Comparison of ENCODE assay signal across 1 worm cellular context in the genomic region with DNA sequence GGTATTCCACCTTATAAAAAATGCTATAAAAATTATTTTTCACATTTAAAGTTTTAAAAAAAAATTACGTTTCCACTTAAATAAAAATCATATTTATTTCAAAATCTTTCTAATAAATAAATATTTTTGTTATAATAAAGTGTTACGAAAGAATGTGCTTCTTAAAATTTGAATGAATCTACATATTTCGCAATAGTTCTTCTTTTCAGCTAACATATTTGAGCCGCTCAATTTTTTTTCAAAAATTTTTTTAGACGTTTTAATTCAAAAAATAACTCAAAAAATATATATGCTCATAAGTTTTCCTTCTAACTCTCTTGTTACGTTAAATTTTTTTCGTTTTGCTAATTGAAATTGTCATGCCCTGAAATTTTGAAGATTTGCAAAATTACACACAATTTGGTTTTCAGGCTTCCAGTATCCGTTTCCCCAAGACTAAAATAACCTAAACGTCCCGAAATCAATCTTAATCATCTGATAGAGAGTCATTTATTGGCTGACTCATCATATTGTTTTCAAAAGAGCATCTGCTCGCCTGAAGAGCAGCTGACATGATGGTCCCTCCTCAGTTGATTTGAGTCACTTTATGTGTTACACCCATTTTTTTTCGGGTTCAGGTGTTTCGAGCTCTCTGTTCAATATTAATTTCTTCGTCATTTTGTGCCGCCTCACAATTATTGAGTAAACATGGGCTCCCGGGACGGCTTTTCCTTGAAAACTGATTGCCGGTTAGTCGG.
TF ChIP-seq lines count a peak whose summit lies in the region.

Gene efhd-1, plus strand, starts transcription at position 582 of the 737 bp plus-strand sequence.

TF ChIP-seq in whole organism, L1 larva, 84 proteins besides CTCF, POLR2A, EP300 and RAD21 (continued from another document):
- TF ChIP-seq nhr-84 (tag; optimal IDR thresholded peaks at IDR 0.05; lab: Kevin White, UChicago) (no peak), rnt-1 (tag; optimal IDR thresholded peaks at IDR 0.05; lab: Kevin White, UChicago) (peak; percentile 67), sup-37 (GFP tag; optimal IDR thresholded peaks at IDR 0.05; lab: Kevin White, UChicago) (no peak), efl-1 (optimal IDR thresholded peaks at IDR 0.05; lab: Kevin White, UChicago) (no peak), efl-1 (GFP tag; optimal IDR thresholded peaks at IDR 0.05 in 1 of 2; lab: Kevin White, UChicago) (peak in 1 of 2 experiments; percentile 44), egl-13 (tag; optimal IDR thresholded peaks at IDR 0.05; lab: Kevin White, UChicago) (no peak)
